Worm (Caenorhabditis elegans) whole organism, L4 larva: Measurements from ENCODE around the gene str-158.

ENCODE experiments used
- D1046.2 ChIP-seq: fragments of 200-800 bp; sonication (Bioruptor generic); IDR thresholded peaks from 2 replicates; pipeline ENCODE4 v1.3.6; 2022; ENCODE audit warnings: missing genetic modification characterization, missing compliant biosample characterization
- F10B5.3 ChIP-seq: sonication (generic microtip); optimal IDR thresholded peaks from 2 replicates; lab custom pipeline; 2016; ENCODE audit warnings: mild to moderate bottlenecking, missing genetic modification characterization, missing compliant biosample characterization
- F37D6.2 ChIP-seq: sonication (generic microtip); optimal IDR thresholded peaks from 2 replicates; lab custom pipeline; 2016; ENCODE audit warnings: mild to moderate bottlenecking, missing genetic modification characterization, missing compliant biosample characterization
- F44E2.7 ChIP-seq: fragments of 200-800 bp; sonication (Bioruptor generic); IDR thresholded peaks from 2 replicates; pipeline ENCODE4 v2.1.2; 2022; ENCODE audit warnings: missing genetic modification characterization, missing compliant biosample characterization
- F49E8.2 ChIP-seq: sonication (generic microtip); optimal IDR thresholded peaks from 2 replicates; lab custom pipeline; 2016; ENCODE audit warnings: missing compliant biosample characterization, mild to moderate bottlenecking, missing genetic modification characterization, borderline replicate concordance
- T20F7.1 ChIP-seq: fragments of 200-800 bp; sonication (Bioruptor generic); optimal IDR thresholded peaks from 2 replicates; lab custom pipeline; 2018; ENCODE audit warnings: mild to moderate bottlenecking, missing genetic modification characterization, missing compliant biosample characterization
- aha-1 ChIP-seq: fragments of 150-350 bp; peaks from one replicate; lab custom pipeline; 2014; ENCODE audit warnings: missing biosample characterization, missing genetic modification characterization
- ama-1 ChIP-seq: fragments of 150-350 bp; optimal IDR thresholded peaks from 2 replicates; lab custom pipeline; 2014; ENCODE audit warnings: inconsistent platforms, mixed read lengths
- arid-1 ChIP-seq: fragments of 200-800 bp; sonication (Bioruptor generic); conservative IDR thresholded peaks from 2 replicates; pipeline ENCODE4 v1.3.6; 2022; ENCODE audit warnings: missing genetic modification reagents, missing genetic modification characterization, missing compliant biosample characterization
- attf-4 ChIP-seq: sonication (generic microtip); optimal IDR thresholded peaks from 3 replicates; lab custom pipeline; 2017; ENCODE audit warnings: missing biosample characterization, missing genetic modification characterization
- ceh-20 ChIP-seq: fragments of 200-800 bp; sonication (Bioruptor generic); IDR thresholded peaks from 2 replicates; pipeline ENCODE4 v1.3.6; 2022; ENCODE audit warnings: missing genetic modification reagents, missing genetic modification characterization, missing compliant biosample characterization
- ceh-32 ChIP-seq: sonication (generic microtip); optimal IDR thresholded peaks from 2 replicates; lab custom pipeline; 2016; ENCODE audit warnings: mild to moderate bottlenecking, missing genetic modification characterization, missing compliant biosample characterization; ENCODE audit not compliant: poor library complexity
- ceh-44 ChIP-seq: fragments of 200-800 bp; sonication (Bioruptor generic); IDR thresholded peaks from 2 replicates; pipeline ENCODE4 v1.3.6; 2022; ENCODE audit warnings: missing genetic modification reagents, missing genetic modification characterization, missing compliant biosample characterization
- ceh-82 ChIP-seq: sonication (generic microtip); optimal IDR thresholded peaks from 2 replicates; lab custom pipeline; 2017; ENCODE audit warnings: missing biosample characterization, missing genetic modification characterization
- ces-1 ChIP-seq: fragments of 150-350 bp; sonication (generic microtip); optimal IDR thresholded peaks from 4 replicates; lab custom pipeline; 2014; ENCODE audit warnings: missing biosample characterization, missing genetic modification reagents, missing genetic modification characterization
- cey-2 ChIP-seq: sonication (generic microtip); optimal IDR thresholded peaks from 3 replicates; lab custom pipeline; 2017; ENCODE audit warnings: missing genetic modification characterization, mild to moderate bottlenecking, missing compliant biosample characterization, antibody characterized with exemption, borderline replicate concordance; ENCODE audit not compliant: insufficient read depth
- ctbp-1 ChIP-seq: fragments of 200-800 bp; sonication (Bioruptor generic); IDR thresholded peaks from 2 replicates; pipeline ENCODE4 v1.3.6; 2022; ENCODE audit warnings: missing genetic modification reagents, missing genetic modification characterization, missing compliant biosample characterization
- daf-12 ChIP-seq: fragments of 150-350 bp; optimal IDR thresholded peaks from 2 replicates; lab custom pipeline; 2014; ENCODE audit warnings: missing biosample characterization, missing genetic modification reagents, missing genetic modification characterization
- daf-16 ChIP-seq, 3 experiments: sonication (generic microtip); optimal IDR thresholded peaks; 2 replicates each; lab custom pipeline; 2016 to 2017; ENCODE audit warnings: missing genetic modification characterization in 3 of 3, missing genetic modification reagents in 3 of 3, mild to moderate bottlenecking in 2 of 3, missing compliant biosample characterization in 2 of 3, missing biosample characterization in 1 of 3, moderate library complexity in 1 of 3
- daf-8 ChIP-seq: fragments of 200-800 bp; sonication (Bioruptor generic); IDR thresholded peaks from 2 replicates; pipeline ENCODE4 v1.3.6; 2022; ENCODE audit warnings: missing genetic modification characterization, missing compliant biosample characterization
- dmd-9 ChIP-seq: fragments of 200-800 bp; sonication (Bioruptor generic); IDR thresholded peaks from 2 replicates; pipeline ENCODE4 v1.3.6; 2022; ENCODE audit warnings: missing genetic modification reagents, missing genetic modification characterization, missing compliant biosample characterization
- fos-1 ChIP-seq: fragments of 150-350 bp; optimal IDR thresholded peaks from 2 replicates; lab custom pipeline; 2014; ENCODE audit warnings: missing biosample characterization, missing genetic modification characterization
- gei-8 ChIP-seq: fragments of 200-800 bp; sonication (Bioruptor generic); optimal IDR thresholded peaks from 2 replicates; lab custom pipeline; 2018; ENCODE audit warnings: mild to moderate bottlenecking, missing genetic modification characterization, missing compliant biosample characterization
- hif-1 ChIP-seq, 2 experiments: sonication (generic microtip); optimal IDR thresholded peaks; 2 replicates each; lab custom pipeline; 2016 to 2017; ENCODE audit warnings: missing compliant biosample characterization in 2 of 2, missing genetic modification characterization in 2 of 2, missing genetic modification reagents in 2 of 2, missing genotype in 2 of 2, mild to moderate bottlenecking in 1 of 2
- hlh-11 ChIP-seq: fragments of 200-800 bp; sonication (Bioruptor generic); optimal IDR thresholded peaks from 2 replicates; lab custom pipeline; 2018; ENCODE audit warnings: mild to moderate bottlenecking, missing genetic modification characterization, missing compliant biosample characterization
- hlh-30 ChIP-seq: sonication (generic microtip); optimal IDR thresholded peaks from 2 replicates; lab custom pipeline; 2017; ENCODE audit warnings: antibody characterized with exemption, mild to moderate bottlenecking, missing genetic modification characterization, missing compliant biosample characterization; ENCODE audit not compliant: insufficient read depth
- jun-1 ChIP-seq: fragments of 150-350 bp; optimal IDR thresholded peaks from 2 replicates; lab custom pipeline; 2014; ENCODE audit warnings: missing biosample characterization, missing genetic modification reagents, missing genetic modification characterization
- lin-13 ChIP-seq: fragments of 150-350 bp; optimal IDR thresholded peaks from 2 replicates; lab custom pipeline; 2014; ENCODE audit warnings: missing biosample characterization, missing genetic modification reagents, missing genetic modification characterization
- lin-15B ChIP-seq: fragments of 150-350 bp; sonication (generic microtip); optimal IDR thresholded peaks from 3 replicates; lab custom pipeline; 2014; ENCODE audit warnings: missing biosample characterization, missing genetic modification characterization
- lsy-2 ChIP-seq, 2 experiments: fragments of 150-350 bp in 1 of 2; sonication (generic microtip) in 1 of 2; optimal IDR thresholded peaks; 2 replicates each; lab custom pipeline; 2014 to 2017; ENCODE audit warnings: missing biosample characterization in 2 of 2, missing genetic modification characterization in 2 of 2
- madf-5 ChIP-seq, 2 experiments: fragments of 200-800 bp; sonication (Bioruptor generic); IDR thresholded peaks; 2 replicates each; pipeline ENCODE4 v1.3.6; 2022; ENCODE audit warnings: missing compliant biosample characterization in 2 of 2, missing genetic modification characterization in 2 of 2
- mxl-3 ChIP-seq: fragments of 200-800 bp; sonication (Bioruptor generic); optimal IDR thresholded peaks from 2 replicates; lab custom pipeline; 2018; ENCODE audit warnings: mild to moderate bottlenecking, missing genetic modification characterization, missing compliant biosample characterization
- nhr-10 ChIP-seq: fragments of 150-350 bp; optimal IDR thresholded peaks from 2 replicates; lab custom pipeline; 2014; ENCODE audit warnings: missing biosample characterization, missing genetic modification characterization
- nhr-102 ChIP-seq: sonication (generic microtip); optimal IDR thresholded peaks from 2 replicates; lab custom pipeline; 2016; ENCODE audit warnings: mild to moderate bottlenecking, missing genetic modification characterization, moderate library complexity, missing compliant biosample characterization
- nhr-111 ChIP-seq: fragments of 200-800 bp; sonication (Bioruptor generic); optimal IDR thresholded peaks from 2 replicates; lab custom pipeline; 2018; ENCODE audit warnings: mild to moderate bottlenecking, missing genetic modification characterization, missing compliant biosample characterization
- nhr-25 ChIP-seq: sonication (generic microtip); optimal IDR thresholded peaks from 2 replicates; lab custom pipeline; 2017; ENCODE audit warnings: missing genetic modification characterization, mild to moderate bottlenecking, missing compliant biosample characterization, antibody characterized with exemption, moderate library complexity, borderline replicate concordance; ENCODE audit not compliant: insufficient read depth
- nhr-28 ChIP-seq: fragments of 150-350 bp; optimal IDR thresholded peaks from 2 replicates; lab custom pipeline; 2014; ENCODE audit warnings: missing biosample characterization, missing genetic modification characterization
- nhr-42 ChIP-seq: fragments of 200-800 bp; sonication (Bioruptor generic); IDR thresholded peaks from 2 replicates; pipeline ENCODE4 v1.3.6; 2022; ENCODE audit warnings: missing genetic modification characterization, missing compliant biosample characterization
- nhr-6 ChIP-seq: fragments of 150-350 bp; optimal IDR thresholded peaks from 2 replicates; lab custom pipeline; 2014; ENCODE audit warnings: missing biosample characterization, missing genetic modification characterization
- nhr-76 ChIP-seq: fragments of 150-350 bp; optimal IDR thresholded peaks from 2 replicates; lab custom pipeline; 2014; ENCODE audit warnings: missing biosample characterization, missing genetic modification characterization
- pqm-1 ChIP-seq: sonication (generic microtip); optimal IDR thresholded peaks from 2 replicates; lab custom pipeline; 2017; ENCODE audit warnings: missing biosample characterization, missing genetic modification characterization
- rbr-2 ChIP-seq: sonication (generic microtip); optimal IDR thresholded peaks from 2 replicates; lab custom pipeline; 2016; ENCODE audit warnings: missing genotype, missing genetic modification characterization, missing compliant biosample characterization
- saeg-2 ChIP-seq: fragments of 200-800 bp; sonication (Bioruptor generic); IDR thresholded peaks from 2 replicates; pipeline ENCODE4 v1.3.6; 2022; ENCODE audit warnings: missing genetic modification reagents, missing genetic modification characterization, missing compliant biosample characterization
- spr-1 ChIP-seq: sonication (generic microtip); optimal IDR thresholded peaks from 2 replicates; lab custom pipeline; 2016; ENCODE audit warnings: mild to moderate bottlenecking, missing genetic modification characterization, missing compliant biosample characterization
- spr-3 ChIP-seq: fragments of 200-800 bp; sonication (Bioruptor generic); optimal IDR thresholded peaks from 2 replicates; lab custom pipeline; 2018; ENCODE audit warnings: mild to moderate bottlenecking, missing genetic modification characterization, missing compliant biosample characterization
- unc-130 ChIP-seq: sonication (generic microtip); optimal IDR thresholded peaks from 2 replicates; lab custom pipeline; 2016; ENCODE audit warnings: missing genetic modification reagents, missing genetic modification characterization, missing compliant biosample characterization
- unc-62 ChIP-seq, 3 experiments: fragments of 150-350 bp in 1 of 3; sonication (generic microtip); optimal IDR thresholded peaks in 2 of 3; peaks in 1 of 3; 1 replicate in 1 of 3; 2 replicates in 2 of 3; lab custom pipeline; 2014 to 2017; ENCODE audit warnings: missing biosample characterization in 3 of 3, missing genetic modification characterization in 3 of 3, missing genetic modification reagents in 3 of 3, missing genotype in 1 of 3
- vab-7 ChIP-seq: fragments of 200-800 bp; sonication (Bioruptor generic); IDR thresholded peaks from 2 replicates; pipeline ENCODE4 v1.3.6; 2022; ENCODE audit warnings: missing genetic modification reagents, missing genetic modification characterization, missing compliant biosample characterization
- zag-1 ChIP-seq: fragments of 150-350 bp; optimal IDR thresholded peaks from 2 replicates; lab custom pipeline; 2014; ENCODE audit warnings: missing biosample characterization, missing genetic modification characterization
- zip-2 ChIP-seq: fragments of 150-350 bp; optimal IDR thresholded peaks from 2 replicates; lab custom pipeline; 2014; ENCODE audit warnings: missing biosample characterization, missing genetic modification characterization
- ztf-11 ChIP-seq: fragments of 150-350 bp; optimal IDR thresholded peaks from 2 replicates; lab custom pipeline; 2014; ENCODE audit warnings: missing biosample characterization, missing genetic modification characterization

str-158 gene

ce11 chrIV:4880634-4881033 lies 37.2 kb upstream of the str-158 start (continued):
- TF ChIP-seq saeg-2 (GFP tag; lab: Robert Waterston, UW) = no peak
- TF ChIP-seq pqm-1 (tag; lab: Kevin White, UChicago) = no peak
- no peak for TF ChIP-seq fos-1 (tag; lab: Kevin White, UChicago)
- TF ChIP-seq ceh-82 (tag; lab: Kevin White, UChicago) = no peak
- peak; percentile 27 for TF ChIP-seq nhr-10 (tag; lab: Kevin White, UChicago)
- TF ChIP-seq T20F7.1 (GFP tag; lab: Kevin White, UChicago) = no peak
- no peak for TF ChIP-seq dmd-9 (GFP tag; lab: Robert Waterston, UW)
- no peak for TF ChIP-seq hlh-11 (tag; lab: Kevin White, UChicago)
- TF ChIP-seq F37D6.2 (tag; lab: Kevin White, UChicago) = no peak
- peak; percentile 100 for TF ChIP-seq ceh-44 (GFP tag; lab: Robert Waterston, UW)
- TF ChIP-seq F10B5.3 (tag; lab: Kevin White, UChicago) = peak; percentile 18
- no peak for TF ChIP-seq nhr-25 (tag; lab: Kevin White, UChicago)
- TF ChIP-seq unc-62 (GFP tag; optimal IDR thresholded peaks at IDR 0.05 in 1 of 2; lab: Kevin White, UChicago) = no peak
- no peak for TF ChIP-seq unc-62 (tag; optimal IDR thresholded peaks at IDR 0.05; lab: Kevin White, UChicago)
- peak in 1 of 2 experiments; percentile 79 for TF ChIP-seq daf-16 (GFP tag; optimal IDR thresholded peaks at IDR 0.05; lab: Kevin White, UChicago)
- TF ChIP-seq daf-16 (tag; optimal IDR thresholded peaks at IDR 0.05; lab: Kevin White, UChicago) = peak; percentile 37
- TF ChIP-seq vab-7 = no peak
- peak; percentile 94 for TF ChIP-seq F49E8.2
- TF ChIP-seq daf-12 (tag; lab: Kevin White, UChicago) = no peak
- no peak for TF ChIP-seq nhr-42 (GFP tag; lab: Robert Waterston, UW)
- peak; percentile 61 for TF ChIP-seq arid-1 (GFP tag; lab: Robert Waterston, UW)
- TF ChIP-seq rbr-2 (tag; lab: Kevin White, UChicago) = peak; percentile 57
- no peak for TF ChIP-seq ces-1 (GFP tag; lab: Kevin White, UChicago)
- TF ChIP-seq F44E2.7 (GFP tag; lab: Robert Waterston, UW) = no peak
- TF ChIP-seq ctbp-1 = no peak
- TF ChIP-seq gei-8 = no peak
- TF ChIP-seq D1046.2 (GFP tag; lab: Robert Waterston, UW) = no peak
- TF ChIP-seq aha-1 (tag; lab: Kevin White, UChicago) = peak; percentile 94
- no peak for TF ChIP-seq madf-5 (GFP tag; IDR thresholded peaks at IDR 0.05; lab: Robert Waterston, UW)
- no peak for TF ChIP-seq hlh-30
- TF ChIP-seq spr-3 (GFP tag; lab: Kevin White, UChicago) = no peak
- peak; percentile 81 for TF ChIP-seq nhr-102 (tag; lab: Kevin White, UChicago)
- TF ChIP-seq cey-2 (tag; lab: Kevin White, UChicago) = no peak
- TF ChIP-seq lin-13 = peak; percentile 48
- peak; percentile 16 for TF ChIP-seq spr-1 (tag; lab: Kevin White, UChicago)
- TF ChIP-seq ztf-11 = no peak
- no peak for TF ChIP-seq lsy-2 (tag; optimal IDR thresholded peaks at IDR 0.05; lab: Kevin White, UChicago)
- peak; percentile 58 for TF ChIP-seq unc-130 (GFP tag; lab: Kevin White, UChicago)
- no peak for TF ChIP-seq zip-2 (tag; lab: Kevin White, UChicago)
- no peak for TF ChIP-seq nhr-111 (GFP tag; lab: Kevin White, UChicago)
- no peak for TF ChIP-seq ceh-20
- no peak for TF ChIP-seq attf-4 (tag; lab: Kevin White, UChicago)
- TF ChIP-seq mxl-3 (GFP tag; lab: Kevin White, UChicago) = peak; percentile 73
- TF ChIP-seq ama-1 (lab: Kevin White, UChicago) = peak; percentile 90
- TF ChIP-seq zag-1 (tag; lab: Kevin White, UChicago) = no peak
- TF ChIP-seq ceh-32 = no peak
- TF ChIP-seq nhr-6 = no peak
- TF ChIP-seq nhr-76 (tag; lab: Kevin White, UChicago) = no peak
- TF ChIP-seq jun-1 (tag; lab: Kevin White, UChicago) = no peak
- TF ChIP-seq lin-15B (tag; lab: Kevin White, UChicago) = no peak
- no peak for TF ChIP-seq daf-8
- no peak for TF ChIP-seq nhr-28
- TF ChIP-seq hif-1 (tag; optimal IDR thresholded peaks at IDR 0.05; lab: Kevin White, UChicago) = no peak
